Worm (Caenorhabditis elegans): Measurements from ENCODE around the gene R10H10.7.

Gene R10H10.7

DNA sequence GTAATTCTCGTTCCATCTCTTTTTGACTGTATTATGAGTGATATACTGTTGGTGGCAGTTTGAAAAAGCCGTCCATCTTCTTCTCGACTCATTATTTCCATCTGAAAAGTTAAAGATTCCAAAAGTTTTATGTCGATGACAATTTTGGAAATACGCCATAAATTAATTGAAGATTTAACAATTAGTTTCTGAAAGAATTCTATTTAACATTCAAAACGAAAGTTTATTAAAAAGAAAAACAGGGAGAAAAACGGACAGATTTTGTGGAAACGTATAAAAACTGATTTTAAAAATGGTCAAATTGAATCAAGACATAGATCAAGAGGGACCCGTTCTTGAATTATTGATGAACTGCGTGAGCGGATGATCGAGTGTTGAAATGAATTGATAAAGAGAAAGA is at the start of gene R10H10.7:
Gene R10H10.7 (minus strand): TSS at position 101 of the 400 bp plus-strand sequence.
- TF ChIP-seq ham-2 (GFP tag; optimal IDR thresholded peaks at IDR 0.05), result no peak
- TF ChIP-seq zip-8 (tag; optimal IDR thresholded peaks at IDR 0.05), result no peak
- TF ChIP-seq ztf-11 (tag; optimal IDR thresholded peaks at IDR 0.05), result no peak
- TF ChIP-seq ceh-83 (GFP tag; optimal IDR thresholded peaks at IDR 0.05), result no peak
- TF ChIP-seq hlh-1 (tag; optimal IDR thresholded peaks at IDR 0.05), result no peak

DNA sequence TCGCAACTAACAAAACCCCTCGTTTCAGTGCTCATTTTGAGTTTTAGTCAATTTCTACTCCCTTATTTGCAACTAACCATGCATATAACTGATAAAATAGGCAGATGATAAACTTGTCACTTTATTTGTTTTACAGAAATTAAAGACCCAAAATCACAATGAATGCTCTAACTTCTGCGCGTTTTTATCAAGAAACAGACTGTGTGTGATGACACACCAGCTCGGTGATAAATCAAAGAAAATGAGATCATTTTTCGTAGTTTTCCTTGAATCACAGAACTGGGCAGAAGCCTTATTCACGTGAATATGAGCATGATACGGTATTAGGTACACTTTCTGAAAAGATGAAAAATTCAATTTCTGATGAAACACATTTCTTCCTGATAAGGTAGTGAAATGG is 49.4 kb upstream of the R10H10.7 start:
- TF ChIP-seq nhr-12 (tag; optimal IDR thresholded peaks at IDR 0.05) (no peak), zip-8 (tag; optimal IDR thresholded peaks at IDR 0.05) (no peak), nhr-237 (tag; optimal IDR thresholded peaks at IDR 0.05) (no peak), ceh-83 (GFP tag; optimal IDR thresholded peaks at IDR 0.05) (no peak), ham-2 (GFP tag; optimal IDR thresholded peaks at IDR 0.05) (no peak), lin-13 (tag; optimal IDR thresholded peaks at IDR 0.05) (no peak), ceh-43 (GFP tag; optimal IDR thresholded peaks at IDR 0.05) (no peak), M03D4.4 (tag; optimal IDR thresholded peaks at IDR 0.05) (no peak), snpc-4 (tag; optimal IDR thresholded peaks at IDR 0.05) (no peak)

DNA sequence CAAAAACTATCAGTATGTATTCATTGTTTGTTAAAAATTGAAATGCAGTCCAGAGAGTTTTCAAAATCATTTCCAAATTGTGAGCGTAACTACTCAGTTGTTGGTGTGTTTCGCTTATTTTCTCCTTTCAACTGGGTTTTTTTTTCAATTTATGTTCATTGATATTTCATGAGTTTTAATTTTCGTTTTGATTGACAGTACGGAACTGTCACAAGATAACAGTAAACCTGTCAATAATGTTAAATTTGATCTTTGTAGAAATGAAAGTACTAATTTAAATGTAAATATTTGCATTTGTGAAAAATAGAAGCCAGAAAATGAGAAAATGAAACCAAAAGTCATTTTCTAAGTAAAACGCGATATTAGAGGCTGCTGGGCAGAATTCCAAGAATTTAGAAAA is 48.9 kb upstream of the R10H10.7 start:
- TF ChIP-seq elt-3 (tag; optimal IDR thresholded peaks at IDR 0.05) (no peak), ces-1 (GFP tag; optimal IDR thresholded peaks at IDR 0.05) (no peak), bed-3 (GFP tag; optimal IDR thresholded peaks at IDR 0.05) (no peak), drap-1 (GFP tag; optimal IDR thresholded peaks at IDR 0.05) (no peak), lin-32 (GFP tag; optimal IDR thresholded peaks at IDR 0.05) (no peak), sem-2 (GFP tag; optimal IDR thresholded peaks at IDR 0.05) (no peak), mep-1 (tag; optimal IDR thresholded peaks at IDR 0.05) (no peak), ceh-39 (tag; optimal IDR thresholded peaks at IDR 0.05) (no peak), nhr-28 (tag; optimal IDR thresholded peaks at IDR 0.05) (no peak), nhr-12 (tag; optimal IDR thresholded peaks at IDR 0.05) (no peak), tbx-8 (GFP tag; optimal IDR thresholded peaks at IDR 0.05) (no peak), zip-8 (tag; optimal IDR thresholded peaks at IDR 0.05) (no peak), sptf-1 (tag; optimal IDR thresholded peaks at IDR 0.05) (no peak), nhr-237 (tag; optimal IDR thresholded peaks at IDR 0.05) (no peak), snpc-4 (tag; optimal IDR thresholded peaks at IDR 0.05) (no peak), ceh-83 (GFP tag; optimal IDR thresholded peaks at IDR 0.05) (no peak), mab-5 (tag; optimal IDR thresholded peaks at IDR 0.05) (no peak), ceh-43 (GFP tag; optimal IDR thresholded peaks at IDR 0.05) (no peak), blmp-1 (tag; optimal IDR thresholded peaks at IDR 0.05) (no peak), unc-120 (tag; optimal IDR thresholded peaks at IDR 0.05; ENCODE audit: poor library complexity, severe bottlenecking) (no peak)

DNA sequence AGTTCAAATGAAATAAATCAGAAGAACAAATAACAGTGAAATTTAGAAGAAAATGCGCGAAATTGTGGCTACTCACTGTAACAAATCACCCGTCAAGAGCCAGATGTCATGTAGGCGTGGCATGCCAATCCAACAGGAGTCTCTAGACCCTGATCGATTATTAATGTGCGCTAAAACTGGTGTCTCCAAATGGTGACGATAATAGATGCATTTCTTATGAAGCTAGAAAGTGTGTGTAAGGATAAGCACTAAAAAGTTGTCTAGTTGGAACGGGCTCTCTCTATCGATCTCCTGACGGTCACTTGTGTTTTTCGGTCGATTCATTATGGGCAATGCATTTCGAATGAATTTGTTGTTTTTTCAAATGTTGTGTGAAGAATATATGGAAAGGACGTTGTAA is 48.0 kb upstream of the R10H10.7 start, which contains the start of gene mec-3:
Gene mec-3 (minus strand): TSS at position 101 of the 400 bp plus-strand sequence.
- TF ChIP-seq lsy-2 (tag; optimal IDR thresholded peaks at IDR 0.05), result no peak
- TF ChIP-seq mep-1 (tag; optimal IDR thresholded peaks at IDR 0.05), result no peak
- TF ChIP-seq M03D4.4 (tag; optimal IDR thresholded peaks at IDR 0.05), result no peak
- TF ChIP-seq blmp-1 (tag; optimal IDR thresholded peaks at IDR 0.05), result no peak
- TF ChIP-seq lin-32 (GFP tag; optimal IDR thresholded peaks at IDR 0.05), result no peak

DNA sequence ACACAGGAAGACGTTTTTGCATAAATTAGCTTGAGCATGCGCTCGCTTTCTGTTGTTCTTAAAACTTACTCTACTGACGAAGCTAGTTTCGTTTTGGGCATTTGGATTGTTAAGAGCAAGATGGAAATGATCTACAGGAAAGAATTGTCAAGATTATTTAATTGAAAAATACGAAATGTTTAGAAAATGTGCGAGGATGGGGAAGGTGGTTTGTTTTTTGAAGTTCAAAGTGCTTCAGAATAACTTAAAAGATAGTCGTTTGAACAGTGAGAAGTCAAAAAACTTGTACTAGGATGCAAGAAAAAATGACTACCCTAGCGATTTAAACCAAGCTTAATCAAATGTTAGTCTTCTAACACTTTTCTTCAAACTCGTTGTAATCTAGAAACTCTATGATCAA is 43.4 kb upstream of the R10H10.7 start, which contains the start of gene srb-17:
Gene srb-17 (minus strand): TSS at position 101 of the 400 bp plus-strand sequence.
- TF ChIP-seq unc-39 (tag; optimal IDR thresholded peaks at IDR 0.05) (no peak), unc-62 (GFP tag; optimal IDR thresholded peaks at IDR 0.05) (no peak), unc-120 (tag; optimal IDR thresholded peaks at IDR 0.05; ENCODE audit: poor library complexity, severe bottlenecking) (no peak), sem-2 (GFP tag; optimal IDR thresholded peaks at IDR 0.05) (no peak), lin-13 (tag; optimal IDR thresholded peaks at IDR 0.05) (no peak), zip-8 (tag; optimal IDR thresholded peaks at IDR 0.05) (no peak), lin-32 (GFP tag; optimal IDR thresholded peaks at IDR 0.05) (no peak), mls-2 (tag; optimal IDR thresholded peaks at IDR 0.05) (no peak), drap-1 (GFP tag; optimal IDR thresholded peaks at IDR 0.05) (no peak), nhr-28 (tag; optimal IDR thresholded peaks at IDR 0.05) (no peak)

DNA sequence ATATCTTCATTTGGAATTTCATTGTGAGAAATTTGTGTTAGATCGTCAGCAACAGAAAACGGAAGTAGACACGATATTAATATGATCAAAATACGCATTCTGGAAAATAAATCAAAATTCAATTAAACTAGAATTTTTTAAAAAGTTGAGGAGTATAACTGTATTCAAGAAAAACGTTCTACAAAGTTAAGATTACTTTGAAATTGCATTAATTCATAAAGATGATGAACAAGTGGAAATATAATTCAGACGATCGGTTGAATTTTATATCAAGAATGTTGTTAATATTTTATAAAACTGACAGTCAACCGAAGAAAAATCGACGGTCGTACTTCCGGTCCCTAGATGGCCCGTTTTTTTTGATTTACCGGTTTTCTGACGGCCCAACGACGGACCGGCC is 39.3 kb upstream of the R10H10.7 start, which contains the start of gene F01D4.8:
Gene F01D4.8 (minus strand): TSS at position 101 of the 400 bp plus-strand sequence.
- TF ChIP-seq elt-3 (tag; optimal IDR thresholded peaks at IDR 0.05) (no peak), lsy-2 (tag; optimal IDR thresholded peaks at IDR 0.05) (no peak), nhr-28 (tag; optimal IDR thresholded peaks at IDR 0.05) (no peak), ztf-11 (tag; optimal IDR thresholded peaks at IDR 0.05) (no peak), sptf-1 (tag; optimal IDR thresholded peaks at IDR 0.05) (no peak), nhr-2 (tag; optimal IDR thresholded peaks at IDR 0.05) (no peak), ces-1 (GFP tag; optimal IDR thresholded peaks at IDR 0.05) (no peak), hlh-1 (tag; optimal IDR thresholded peaks at IDR 0.05) (no peak), mep-1 (tag; optimal IDR thresholded peaks at IDR 0.05) (no peak), nhr-76 (tag; optimal IDR thresholded peaks at IDR 0.05) (no peak), nhr-237 (tag; optimal IDR thresholded peaks at IDR 0.05) (no peak), nhr-12 (tag; optimal IDR thresholded peaks at IDR 0.05) (no peak), mls-2 (tag; optimal IDR thresholded peaks at IDR 0.05) (no peak), sem-2 (GFP tag; optimal IDR thresholded peaks at IDR 0.05) (no peak), ceh-43 (GFP tag; optimal IDR thresholded peaks at IDR 0.05) (no peak), cnd-1 (tag; optimal IDR thresholded peaks at IDR 0.05) (no peak), blmp-1 (tag; optimal IDR thresholded peaks at IDR 0.05) (no peak), ceh-83 (GFP tag; optimal IDR thresholded peaks at IDR 0.05) (no peak), unc-120 (tag; optimal IDR thresholded peaks at IDR 0.05; ENCODE audit: poor library complexity, severe bottlenecking) (no peak)
